Worm (Caenorhabditis elegans): Measurements from ENCODE around the gene F09C6.11.

DNA sequence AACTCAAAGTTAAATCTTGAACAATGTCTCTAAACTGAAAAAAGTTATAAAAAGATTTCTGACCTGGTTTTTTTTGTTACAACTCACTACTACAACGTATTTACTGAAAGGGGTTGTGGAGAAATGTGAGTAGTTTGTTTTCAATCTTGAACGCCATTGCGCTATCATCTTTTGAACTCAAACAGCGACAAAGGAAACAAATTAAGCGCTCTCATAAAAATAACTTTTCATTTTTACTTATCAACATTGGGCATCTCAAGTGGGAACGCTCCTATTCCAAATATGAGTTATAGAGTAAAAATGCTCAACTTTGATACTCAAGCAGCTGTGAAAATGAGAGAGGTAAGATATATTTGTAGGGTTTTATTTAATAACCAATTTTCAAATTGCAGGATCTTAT lies 11.3 kb upstream of the F09C6.11 start, which contains the start of gene F09C6.15:
- TF ChIP-seq pha-4 (tag; optimal IDR thresholded peaks at IDR 0.05) = no peak
- no peak for TF ChIP-seq lsl-1 (GFP tag; optimal IDR thresholded peaks at IDR 0.05)
- no peak for TF ChIP-seq tlf-1 (GFP tag; optimal IDR thresholded peaks at IDR 0.05)

Measured in whole organism, young adult.